Worm (Caenorhabditis elegans): ENCODE data around the gene ZC196.3.
A peak's percentile ranks its signal among the peaks of the same experiment; 100 is the strongest.

ZC196.3 gene

ce11 chrV:8730991-8731390 is 5.5 kb upstream of the ZC196.3 start:
- TF ChIP-seq F49E8.2 (tag; optimal IDR thresholded peaks at IDR 0.05; ENCODE audit: insufficient read depth), result no peak
- TF ChIP-seq nhr-80 (tag; optimal IDR thresholded peaks at IDR 0.05), result peak; percentile 38

DNA sequence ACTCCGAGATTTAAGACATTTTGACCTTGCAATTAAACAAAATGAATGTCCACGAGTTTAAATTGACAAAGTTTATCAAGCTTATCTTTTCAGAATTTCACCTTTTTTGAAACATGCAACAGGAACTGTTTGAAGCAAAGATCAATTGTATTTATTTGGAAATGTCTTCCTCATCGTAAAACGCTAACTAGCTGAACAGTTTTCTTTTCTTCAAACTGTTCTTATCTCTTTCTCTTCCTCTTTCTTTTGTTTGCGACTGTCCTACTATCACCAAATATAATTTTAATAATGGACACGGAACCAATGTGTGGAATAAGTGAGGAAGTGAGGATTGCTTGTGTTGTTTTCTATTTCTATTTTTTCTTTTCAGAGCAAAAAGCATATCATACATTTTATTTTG is 3.5 kb upstream of the ZC196.3 start, which contains the start of gene ZC196.4:
TSS of gene ZC196.4 (plus strand) at position 173 of the 400 bp plus-strand sequence.
- no peak for TF ChIP-seq lin-35 (GFP tag; optimal IDR thresholded peaks at IDR 0.05)
- TF ChIP-seq nhr-80 (tag; optimal IDR thresholded peaks at IDR 0.05), result peak; percentile 28

ce11 chrV:8739136-8739535 is 2.7 kb downstream of the ZC196.3 start, which contains the start of gene ZC196.2:
Gene ZC196.2 (plus strand): TSS chrV:8739436.
- TF ChIP-seq egrh-3 (GFP tag; IDR thresholded peaks at IDR 0.05) (no peak), xnd-1 (tag; optimal IDR thresholded peaks at IDR 0.05) (no peak), ceh-91 (GFP tag; IDR thresholded peaks at IDR 0.05) (no peak), nfya-1 (tag; optimal IDR thresholded peaks at IDR 0.05; ENCODE audit: borderline replicate concordance, insufficient read depth) (no peak), ceh-100 (GFP tag; IDR thresholded peaks at IDR 0.05) (no peak), F52B5.7 (tag; optimal IDR thresholded peaks at IDR 0.05) (no peak), dox-1 (GFP tag; IDR thresholded peaks at IDR 0.05) (no peak), lsy-27 (tag; optimal IDR thresholded peaks at IDR 0.05; ENCODE audit: borderline replicate concordance, insufficient read depth) (no peak), T07F8.4 (tag; optimal IDR thresholded peaks at IDR 0.05) (no peak), unc-62 (GFP tag; optimal IDR thresholded peaks at IDR 0.05) (no peak), madf-3 (GFP tag; IDR thresholded peaks at IDR 0.05) (no peak), Y53G8AR.9 (GFP tag; conservative IDR thresholded peaks at IDR 0.05) (no peak), ccch-3 (GFP tag; optimal IDR thresholded peaks at IDR 0.05) (no peak), ekl-4 (GFP tag; IDR thresholded peaks at IDR 0.05) (no peak), madf-8 (GFP tag; conservative IDR thresholded peaks at IDR 0.05) (no peak), F22D6.2 (tag; optimal IDR thresholded peaks at IDR 0.05) (no peak), ZK185.1 (tag; optimal IDR thresholded peaks at IDR 0.05; ENCODE audit: poor library complexity, severe bottlenecking) (no peak), sea-2 (GFP tag; IDR thresholded peaks at IDR 0.05) (no peak)

ce11 chrV:8745858-8746257 is 9.4 kb downstream of the ZC196.3 start, which contains the start of gene B0507.6:
Gene B0507.6 (plus strand): TSS chrV:8746158.
- no peak for TF ChIP-seq snpc-3.4 (tag; optimal IDR thresholded peaks at IDR 0.05)

DNA sequence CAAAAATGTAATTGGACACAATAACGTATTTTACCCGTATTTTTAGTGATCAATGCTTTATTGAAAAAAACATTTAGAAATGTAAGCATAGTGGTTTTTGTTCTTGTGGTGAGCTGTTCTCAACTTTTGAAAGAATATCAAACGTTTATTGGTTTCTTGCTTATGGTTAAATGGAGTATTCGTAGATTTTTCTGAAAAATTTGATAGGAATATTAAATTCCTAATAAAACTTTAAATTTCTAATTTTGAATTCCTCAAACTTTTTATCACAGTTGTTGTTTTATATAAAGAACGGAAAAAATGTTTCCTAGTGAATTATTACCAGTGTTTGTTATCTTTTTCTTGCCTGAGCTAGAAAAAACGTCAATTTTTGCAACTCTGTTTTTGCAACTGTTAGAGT is 16.9 kb downstream of the ZC196.3 start, which contains the start of gene B0507.5:
TSS of gene B0507.5 (plus strand) at position 301 of the 400 bp plus-strand sequence.
- TF ChIP-seq pbrm-1 (GFP tag; IDR thresholded peaks at IDR 0.05) (no peak), lin-40 (tag; optimal IDR thresholded peaks at IDR 0.05) (no peak), lin-54 (GFP tag; optimal IDR thresholded peaks at IDR 0.05) (no peak), athp-1 (tag; optimal IDR thresholded peaks at IDR 0.05) (no peak), K12H6.12 (tag; optimal IDR thresholded peaks at IDR 0.05) (no peak), dox-1 (GFP tag; IDR thresholded peaks at IDR 0.05) (no peak), B0019.2 (GFP tag; conservative IDR thresholded peaks at IDR 0.05) (no peak), mel-28 (tag; optimal IDR thresholded peaks at IDR 0.05; ENCODE audit: borderline replicate concordance) (no peak)

- TF ChIP-seq nhr-80 (tag; optimal IDR thresholded peaks at IDR 0.05), result no peak
- no peak for TF ChIP-seq fkh-3 (tag; optimal IDR thresholded peaks at IDR 0.05)
- TF ChIP-seq F22D6.2 (tag; optimal IDR thresholded peaks at IDR 0.05), result no peak
- no peak for TF ChIP-seq ztf-22 (GFP tag; optimal IDR thresholded peaks at IDR 0.05)
- TF ChIP-seq ztf-3 (GFP tag; optimal IDR thresholded peaks at IDR 0.05), result no peak
- no peak for TF ChIP-seq nhr-120 (GFP tag; IDR thresholded peaks at IDR 0.05)
- no peak for TF ChIP-seq chd-7 (tag; optimal IDR thresholded peaks at IDR 0.05)
- no peak for TF ChIP-seq ceh-91 (GFP tag; IDR thresholded peaks at IDR 0.05)
- no peak for TF ChIP-seq dpl-1 (GFP tag; optimal IDR thresholded peaks at IDR 0.05)
- no peak for TF ChIP-seq Y67H2A.10 (GFP tag; conservative IDR thresholded peaks at IDR 0.05)
- no peak for TF ChIP-seq madf-10 (tag; optimal IDR thresholded peaks at IDR 0.05)
- TF ChIP-seq repo-1 (tag; optimal IDR thresholded peaks at IDR 0.05), result no peak
Measured at ce11 chrV:8754670-8755069, 18.2 kb downstream of the ZC196.3 start, which contains the start of gene B0507.4. Gene B0507.4 (plus strand): TSS chrV:8754970.
